Fruit fly (Drosophila melanogaster) whole organism, adult: Measurements from ENCODE around the gene CG4459.

Experiments used
- CG11617 ChIP-seq: fragments of 200-800 bp; sonication (Bioruptor generic); optimal IDR thresholded peaks from 2 replicates; lab custom pipeline; 2017; ENCODE audit warnings: mild to moderate bottlenecking, missing biosample characterization, missing genetic modification reagents, missing genetic modification characterization
- CG12768 ChIP-seq: fragments of 200-800 bp; sonication (Bioruptor generic); optimal IDR thresholded peaks from 2 replicates; lab custom pipeline; 2017; ENCODE audit warnings: missing biosample characterization, missing genetic modification characterization, mild to moderate bottlenecking, moderate library complexity, missing genetic modification reagents
- CG14711 ChIP-seq: fragments of 200-800 bp; sonication (Bioruptor generic); optimal IDR thresholded peaks from 2 replicates; lab custom pipeline; 2018; ENCODE audit warnings: missing biosample characterization, mild to moderate bottlenecking, missing genetic modification characterization, moderate library complexity
- CG1620 ChIP-seq: fragments of 200-800 bp; sonication (Bioruptor generic); optimal IDR thresholded peaks from 2 replicates; lab custom pipeline; 2016; ENCODE audit warnings: missing biosample characterization, missing genetic modification characterization
- CG33017 ChIP-seq: fragments of 200-800 bp; sonication (Bioruptor generic); optimal IDR thresholded peaks from 2 replicates; lab custom pipeline; 2018; ENCODE audit warnings: missing biosample characterization, mild to moderate bottlenecking, missing genetic modification characterization, moderate library complexity
- CG5204 ChIP-seq: fragments of 200-800 bp; sonication (Bioruptor generic); optimal IDR thresholded peaks from 2 replicates; lab custom pipeline; 2016; ENCODE audit warnings: missing biosample characterization, missing genetic modification characterization
- CG7045 ChIP-seq: fragments of 200-800 bp; sonication (Bioruptor generic); optimal IDR thresholded peaks from 2 replicates; lab custom pipeline; 2017; ENCODE audit warnings: missing biosample characterization, mild to moderate bottlenecking, missing genetic modification characterization
- CG7101 ChIP-seq: fragments of 200-800 bp; sonication (Bioruptor generic); optimal IDR thresholded peaks from 2 replicates; lab custom pipeline; 2018; ENCODE audit warnings: missing biosample characterization, mild to moderate bottlenecking, missing genetic modification characterization, moderate library complexity
- Clk ChIP-seq: fragments of 200-800 bp; sonication (Bioruptor generic); optimal IDR thresholded peaks from 2 replicates; lab custom pipeline; 2017; ENCODE audit warnings: missing biosample characterization, missing genetic modification characterization
- Crg-1 ChIP-seq: fragments of 200-800 bp; sonication (Bioruptor generic); optimal IDR thresholded peaks from 2 replicates; lab custom pipeline; 2016; ENCODE audit warnings: missing biosample characterization, missing genetic modification characterization
- Hr96 ChIP-seq: fragments of 200-800 bp; sonication (Bioruptor generic); optimal IDR thresholded peaks from 2 replicates; lab custom pipeline; 2016; ENCODE audit warnings: missing biosample characterization, missing genetic modification characterization
- Mnt ChIP-seq: fragments of 200-800 bp; sonication (Bioruptor generic); optimal IDR thresholded peaks from 2 replicates; lab custom pipeline; 2016; ENCODE audit warnings: missing biosample characterization, mild to moderate bottlenecking, missing genetic modification characterization
- bab1 ChIP-seq: fragments of 200-800 bp; sonication (Bioruptor generic); optimal IDR thresholded peaks from 3 replicates; lab custom pipeline; 2019; ENCODE audit warnings: missing biosample characterization, mild to moderate bottlenecking, missing genetic modification characterization, moderate library complexity
- cic ChIP-seq: fragments of 200-800 bp; sonication (Bioruptor generic); optimal IDR thresholded peaks from 2 replicates; lab custom pipeline; 2017; ENCODE audit warnings: missing biosample characterization, mild to moderate bottlenecking, missing genetic modification characterization, moderate library complexity
- cnc ChIP-seq, 2 experiments: fragments of >200 bp; optimal IDR thresholded peaks; 2 replicates each; lab custom pipeline; 2017
- kay ChIP-seq: fragments of 200-800 bp; sonication (Bioruptor generic); peaks from one replicate; lab custom pipeline; 2016; ENCODE audit warnings: missing biosample characterization, missing genetic modification characterization, borderline replicate concordance
- ovo ChIP-seq: fragments of 200-800 bp; sonication (Bioruptor generic); optimal IDR thresholded peaks from 2 replicates; lab custom pipeline; 2016; ENCODE audit warnings: missing biosample characterization, missing genetic modification characterization
- pad ChIP-seq: fragments of 200-800 bp; sonication (Bioruptor generic); optimal IDR thresholded peaks from 3 replicates; lab custom pipeline; 2017; ENCODE audit warnings: missing biosample characterization, missing genetic modification characterization, mild to moderate bottlenecking, moderate library complexity, missing genetic modification reagents
- tj ChIP-seq: fragments of 200-800 bp; sonication (Bioruptor generic); optimal IDR thresholded peaks from 3 replicates; lab custom pipeline; 2017; ENCODE audit warnings: missing biosample characterization, mild to moderate bottlenecking, missing genetic modification characterization, moderate library complexity
- toe ChIP-seq: fragments of 200-800 bp; sonication (Bioruptor generic); optimal IDR thresholded peaks from 2 replicates; lab custom pipeline; 2016; ENCODE audit warnings: missing biosample characterization, missing genetic modification characterization

The CG4459 gene

DNA sequence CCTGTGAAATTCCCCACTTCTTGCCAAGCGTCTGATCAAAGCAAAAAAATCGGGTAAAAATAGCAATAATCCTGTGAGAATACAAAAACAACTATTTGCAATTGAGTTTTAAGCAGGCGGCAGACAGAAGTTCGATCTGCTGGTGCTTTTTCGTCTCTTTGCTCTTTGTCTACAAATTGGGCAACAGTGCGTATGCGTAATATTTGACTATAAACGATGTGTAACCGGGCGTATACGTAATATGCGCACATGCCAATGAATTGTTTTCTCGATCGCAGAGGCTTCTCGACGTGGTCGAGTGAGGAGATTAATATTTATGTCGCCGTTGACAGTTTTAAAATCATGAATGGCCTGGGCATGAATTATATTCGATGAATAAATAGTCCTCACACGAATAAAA lies 33.1 kb downstream of the CG4459 start:
- TF ChIP-seq tj (GFP tag; lab: Kevin White, UChicago), result no peak
- TF ChIP-seq CG1620, result no peak
- TF ChIP-seq CG12768 (GFP tag; lab: Kevin White, UChicago), result no peak
- no peak for TF ChIP-seq toe (GFP tag; lab: Kevin White, UChicago)
- no peak for TF ChIP-seq CG5204 (GFP tag; lab: Kevin White, UChicago)
- no peak for TF ChIP-seq Clk (GFP tag; lab: Kevin White, UChicago)
- TF ChIP-seq pad (GFP tag; lab: Kevin White, UChicago), result no peak
- TF ChIP-seq cic (GFP tag; lab: Kevin White, UChicago), result no peak
- TF ChIP-seq Hr96, result no peak
- no peak for TF ChIP-seq bab1 (GFP tag; lab: Kevin White, UChicago)
- no peak for TF ChIP-seq cnc (optimal IDR thresholded peaks at IDR 0.05; lab: Kevin White, UChicago)
- no peak for TF ChIP-seq CG7101 (tag; lab: Kevin White, UChicago)

DNA sequence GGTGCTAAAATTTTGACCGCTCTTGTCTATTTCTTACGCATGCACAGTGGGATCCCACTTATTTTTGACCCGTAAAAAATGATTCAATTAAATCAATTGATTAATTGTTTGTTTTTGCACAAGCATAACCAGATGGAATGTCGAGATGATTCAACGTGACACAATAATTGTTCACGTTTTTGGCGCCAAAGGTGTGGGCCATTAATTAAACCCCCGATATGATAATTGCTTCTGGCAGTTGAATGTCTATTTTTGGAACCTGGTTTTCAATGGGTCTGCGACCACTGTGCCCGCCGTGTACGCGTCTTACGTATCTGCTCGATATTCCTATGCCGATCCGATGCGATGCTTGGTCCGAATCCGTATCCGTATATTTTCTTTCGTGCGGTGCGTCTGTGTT lies 36.4 kb downstream of the CG4459 start:
- TF ChIP-seq Crg-1 (GFP tag; lab: Kevin White, UChicago), result no peak
- TF ChIP-seq CG14711 (tag; lab: Kevin White, UChicago), result peak; percentile 15
- no peak for TF ChIP-seq ovo (GFP tag; lab: Kevin White, UChicago)
- TF ChIP-seq toe (GFP tag; lab: Kevin White, UChicago), result peak; percentile 35
- no peak for TF ChIP-seq tj (GFP tag; lab: Kevin White, UChicago)
- TF ChIP-seq CG33017, result no peak
- peak; percentile 15 for TF ChIP-seq CG12768 (GFP tag; lab: Kevin White, UChicago)
- no peak for TF ChIP-seq Mnt
- no peak for TF ChIP-seq CG1620
- TF ChIP-seq kay (GFP tag; lab: Kevin White, UChicago), result no peak
- TF ChIP-seq CG7045 (GFP tag; lab: Kevin White, UChicago), result peak; percentile 28
- peak; percentile 35 for TF ChIP-seq Hr96
- no peak for TF ChIP-seq Clk (GFP tag; lab: Kevin White, UChicago)
- no peak for TF ChIP-seq cnc (optimal IDR thresholded peaks at IDR 0.05; lab: Kevin White, UChicago)
- no peak for TF ChIP-seq cic (GFP tag; lab: Kevin White, UChicago)
- TF ChIP-seq CG7101 (tag; lab: Kevin White, UChicago), result peak; percentile 14
- no peak for TF ChIP-seq bab1 (GFP tag; lab: Kevin White, UChicago)

DNA sequence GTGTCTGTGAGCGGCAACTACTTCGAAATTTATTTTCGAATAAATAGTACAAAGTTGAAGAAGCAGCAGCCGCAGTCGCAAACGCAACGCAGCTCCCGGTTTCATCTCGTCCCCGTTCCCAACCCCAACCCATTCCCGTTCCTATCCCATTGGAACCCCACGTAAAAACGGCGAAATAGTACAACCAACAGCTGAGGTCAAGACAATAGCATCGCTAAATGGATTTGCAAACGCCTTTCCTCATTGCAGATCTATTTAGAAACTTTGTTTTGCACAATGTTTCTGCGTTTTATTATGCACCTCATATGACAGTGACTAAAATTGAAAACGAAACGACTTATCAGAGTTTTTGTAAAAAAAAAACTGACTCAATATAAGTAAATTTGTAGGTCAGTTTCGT lies 37.1 kb downstream of the CG4459 start:
- TF ChIP-seq CG7045 (GFP tag; lab: Kevin White, UChicago) (no peak), CG12768 (GFP tag; lab: Kevin White, UChicago) (peak; percentile 12)

DNA sequence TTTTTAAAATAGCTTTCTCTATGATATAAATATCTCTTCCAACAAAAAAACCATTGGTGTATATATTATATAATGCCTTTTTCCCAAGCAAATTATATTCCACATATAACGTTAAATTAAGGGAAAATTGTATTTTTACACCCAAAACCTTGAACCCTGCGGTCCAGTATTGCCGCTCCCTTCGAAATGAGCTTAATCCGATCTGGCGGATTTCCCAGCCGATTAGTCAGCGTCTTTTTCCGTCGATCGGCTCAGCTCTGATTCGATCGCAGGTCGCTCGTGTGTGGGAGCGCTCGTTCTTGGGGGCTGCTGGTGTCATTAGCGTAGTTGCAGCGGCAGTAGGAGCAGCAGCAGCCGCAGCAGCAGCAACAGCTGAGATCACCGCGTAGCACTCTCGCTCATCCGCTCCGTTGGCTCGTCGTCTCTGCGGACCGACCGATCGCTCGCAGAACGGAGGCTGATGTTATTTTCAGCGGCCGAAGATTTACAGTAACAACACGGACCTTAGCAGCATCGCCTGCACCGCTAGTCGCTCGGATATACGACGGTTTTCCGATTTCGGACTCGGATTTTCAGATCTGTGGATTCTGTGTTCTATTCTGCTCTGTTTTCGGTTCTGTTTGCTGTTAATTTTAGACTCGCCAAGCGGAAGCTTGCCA lies 38.0 kb downstream of the CG4459 start, which contains the start of gene CG4733:
Gene CG4733, plus strand, starts transcription at position 350 of the 659 bp plus-strand sequence.
- TF ChIP-seq CG5204 (GFP tag; lab: Kevin White, UChicago), result peak; percentile 55
- TF ChIP-seq cnc (optimal IDR thresholded peaks at IDR 0.05; lab: Kevin White, UChicago), result no peak
- TF ChIP-seq CG7045 (GFP tag; lab: Kevin White, UChicago), result no peak
- TF ChIP-seq CG12768 (GFP tag; lab: Kevin White, UChicago), result no peak
- TF ChIP-seq pad (GFP tag; lab: Kevin White, UChicago), result peak; percentile 2
- peak; percentile 30 for TF ChIP-seq CG7101 (tag; lab: Kevin White, UChicago)
- TF ChIP-seq tj (GFP tag; lab: Kevin White, UChicago), result peak; percentile 7
- peak; percentile 33 for TF ChIP-seq ovo (GFP tag; lab: Kevin White, UChicago)
- TF ChIP-seq toe (GFP tag; lab: Kevin White, UChicago), result peak; percentile 20

DNA sequence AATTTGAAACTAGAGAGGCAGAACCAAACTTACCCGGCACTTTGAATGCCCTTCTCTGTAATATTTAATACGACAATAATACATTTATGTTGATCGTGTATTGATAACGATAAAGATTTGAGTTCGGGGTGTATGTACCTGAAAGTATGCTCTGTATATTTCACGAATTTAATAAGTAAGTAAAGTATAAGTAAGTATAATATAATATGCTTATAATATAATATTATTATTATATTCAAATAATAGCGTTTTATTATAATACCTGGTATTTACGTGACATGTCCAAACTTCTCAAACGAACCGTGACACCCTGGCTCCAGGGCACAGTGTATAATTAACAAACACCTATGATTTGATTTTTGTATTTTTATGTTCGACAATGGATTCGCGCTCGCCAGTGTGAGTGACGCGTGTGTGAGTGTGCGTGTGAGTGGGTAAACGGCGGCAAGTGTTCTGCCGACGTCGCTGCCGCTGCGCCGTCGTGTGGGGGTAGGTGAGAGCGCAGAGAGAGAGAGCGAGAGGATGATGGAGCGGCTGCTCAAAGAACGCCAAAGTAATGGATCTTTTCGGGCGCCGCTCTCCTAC lies 38.7 kb downstream of the CG4459 start:
- TF ChIP-seq Clk (GFP tag; lab: Kevin White, UChicago) (no peak), CG33017 (peak; percentile 15), CG12768 (GFP tag; lab: Kevin White, UChicago) (peak; percentile 12), CG7101 (tag; lab: Kevin White, UChicago) (peak; percentile 8), CG14711 (tag; lab: Kevin White, UChicago) (peak; percentile 52), Crg-1 (GFP tag; lab: Kevin White, UChicago) (no peak)

DNA sequence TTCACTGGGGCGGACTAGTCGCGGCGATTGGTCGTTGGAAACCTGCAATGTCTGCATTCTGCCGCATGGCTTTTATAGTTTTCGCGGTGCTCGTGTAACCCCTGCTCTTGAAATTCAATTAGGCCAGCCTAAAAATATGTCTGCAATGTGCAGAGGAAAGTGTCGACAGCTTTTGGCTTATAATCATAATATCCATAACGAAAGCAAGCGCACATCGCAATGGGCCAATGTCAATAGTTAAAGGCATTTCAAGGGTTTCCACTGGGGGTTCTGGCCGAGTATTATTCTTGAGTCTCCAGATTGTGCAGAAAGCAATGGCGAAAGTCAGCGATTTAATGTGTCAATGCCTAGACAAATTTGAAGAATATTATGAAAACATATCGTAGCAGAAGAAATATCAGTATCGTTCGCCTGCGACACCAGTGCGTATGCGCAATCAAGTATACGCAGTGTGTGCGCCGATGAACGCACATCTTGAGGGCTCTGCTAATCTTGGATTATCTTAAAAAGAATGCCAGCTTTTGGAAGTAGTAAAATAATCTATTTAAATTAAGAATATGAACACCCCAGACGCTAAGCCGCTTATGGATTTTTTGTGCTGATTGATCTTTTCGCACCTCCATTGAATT lies 40.2 kb downstream of the CG4459 start, which contains the start of gene ninaE:
Gene ninaE, minus strand, starts transcription at position 51 of the 629 bp plus-strand sequence.
- no peak for TF ChIP-seq Clk (GFP tag; lab: Kevin White, UChicago)
- no peak for TF ChIP-seq ovo (GFP tag; lab: Kevin White, UChicago)
- TF ChIP-seq toe (GFP tag; lab: Kevin White, UChicago), result no peak
- TF ChIP-seq Mnt, result no peak
- TF ChIP-seq CG33017, result no peak
- TF ChIP-seq CG11617 (GFP tag; lab: Kevin White, UChicago), result no peak
- TF ChIP-seq kay (GFP tag; lab: Kevin White, UChicago), result no peak
- no peak for TF ChIP-seq Crg-1 (GFP tag; lab: Kevin White, UChicago)
- TF ChIP-seq CG7045 (GFP tag; lab: Kevin White, UChicago), result no peak
- no peak for TF ChIP-seq CG1620
- TF ChIP-seq Hr96, result no peak
- no peak for TF ChIP-seq CG7101 (tag; lab: Kevin White, UChicago)
- no peak for TF ChIP-seq CG14711 (tag; lab: Kevin White, UChicago)
- TF ChIP-seq cnc (optimal IDR thresholded peaks at IDR 0.05; lab: Kevin White, UChicago), result no peak
- TF ChIP-seq pad (GFP tag; lab: Kevin White, UChicago), result no peak
- TF ChIP-seq tj (GFP tag; lab: Kevin White, UChicago), result no peak
- no peak for TF ChIP-seq bab1 (GFP tag; lab: Kevin White, UChicago)
- no peak for TF ChIP-seq CG12768 (GFP tag; lab: Kevin White, UChicago)
- TF ChIP-seq CG5204 (GFP tag; lab: Kevin White, UChicago), result no peak
